Worm (Caenorhabditis elegans): ENCODE results near the gene twk-21.
A peak's percentile ranks its signal among the peaks of the same experiment; 100 is the strongest.

twk-21 gene

ce11 chrX:16265636-16266384 lies 33.9 kb upstream of the twk-21 start, which contains the start of gene mua-6:
Gene mua-6 (minus strand): TSS chrX:16265686.
- TF ChIP-seq snpc-4 (tag; optimal IDR thresholded peaks at IDR 0.05) (no peak), mab-5 (tag; optimal IDR thresholded peaks at IDR 0.05) (no peak), lsy-2 (tag; optimal IDR thresholded peaks at IDR 0.05) (no peak), elt-1 (tag; optimal IDR thresholded peaks at IDR 0.05; ENCODE audit: borderline replicate concordance, insufficient read depth) (no peak), unc-120 (tag; optimal IDR thresholded peaks at IDR 0.05; ENCODE audit: poor library complexity, severe bottlenecking) (no peak), drap-1 (GFP tag; optimal IDR thresholded peaks at IDR 0.05) (no peak), sem-2 (GFP tag; optimal IDR thresholded peaks at IDR 0.05) (no peak), lin-32 (GFP tag; optimal IDR thresholded peaks at IDR 0.05) (no peak), cnd-1 (tag; optimal IDR thresholded peaks at IDR 0.05) (no peak), ztf-11 (tag; optimal IDR thresholded peaks at IDR 0.05) (no peak), ham-2 (GFP tag; optimal IDR thresholded peaks at IDR 0.05) (no peak), ceh-83 (GFP tag; optimal IDR thresholded peaks at IDR 0.05) (no peak), elt-3 (tag; optimal IDR thresholded peaks at IDR 0.05) (no peak), ceh-43 (GFP tag; optimal IDR thresholded peaks at IDR 0.05) (no peak), ces-1 (GFP tag; optimal IDR thresholded peaks at IDR 0.05) (no peak), sptf-1 (tag; optimal IDR thresholded peaks at IDR 0.05) (no peak), unc-39 (tag; optimal IDR thresholded peaks at IDR 0.05) (no peak), nhr-2 (tag; optimal IDR thresholded peaks at IDR 0.05) (no peak)

ce11 chrX:16269969-16270368 lies 29.7 kb upstream of the twk-21 start, which contains the start of gene ifa-3:
Gene ifa-3 (minus strand): TSS chrX:16270069.
- TF ChIP-seq lin-13 (tag; optimal IDR thresholded peaks at IDR 0.05) (no peak), unc-62 (GFP tag; optimal IDR thresholded peaks at IDR 0.05) (no peak), drap-1 (GFP tag; optimal IDR thresholded peaks at IDR 0.05) (no peak), unc-120 (tag; optimal IDR thresholded peaks at IDR 0.05; ENCODE audit: poor library complexity, severe bottlenecking) (no peak), nhr-237 (tag; optimal IDR thresholded peaks at IDR 0.05) (no peak), nhr-28 (tag; optimal IDR thresholded peaks at IDR 0.05) (no peak), blmp-1 (tag; optimal IDR thresholded peaks at IDR 0.05) (no peak), cnd-1 (tag; optimal IDR thresholded peaks at IDR 0.05) (no peak), sem-2 (GFP tag; optimal IDR thresholded peaks at IDR 0.05) (no peak), mab-5 (tag; optimal IDR thresholded peaks at IDR 0.05) (no peak), ham-2 (GFP tag; optimal IDR thresholded peaks at IDR 0.05) (no peak), lin-32 (GFP tag; optimal IDR thresholded peaks at IDR 0.05) (no peak), mep-1 (tag; optimal IDR thresholded peaks at IDR 0.05) (no peak), unc-39 (tag; optimal IDR thresholded peaks at IDR 0.05) (no peak), M03D4.4 (tag; optimal IDR thresholded peaks at IDR 0.05) (no peak), nhr-76 (tag; optimal IDR thresholded peaks at IDR 0.05) (no peak), ceh-39 (tag; optimal IDR thresholded peaks at IDR 0.05) (no peak), flh-1 (GFP tag; optimal IDR thresholded peaks at IDR 0.05) (no peak)

ce11 chrX:16271147-16271546 lies 28.5 kb upstream of the twk-21 start:
- TF ChIP-seq nhr-237 (tag; optimal IDR thresholded peaks at IDR 0.05) (no peak), snpc-4 (tag; optimal IDR thresholded peaks at IDR 0.05) (no peak), ces-1 (GFP tag; optimal IDR thresholded peaks at IDR 0.05) (peak; percentile 7), lsy-2 (tag; optimal IDR thresholded peaks at IDR 0.05) (no peak), mls-2 (tag; optimal IDR thresholded peaks at IDR 0.05) (no peak), elt-3 (tag; optimal IDR thresholded peaks at IDR 0.05) (no peak), mab-5 (tag; optimal IDR thresholded peaks at IDR 0.05) (no peak), elt-1 (tag; optimal IDR thresholded peaks at IDR 0.05; ENCODE audit: borderline replicate concordance, insufficient read depth) (no peak), lin-13 (tag; optimal IDR thresholded peaks at IDR 0.05) (no peak), sptf-1 (tag; optimal IDR thresholded peaks at IDR 0.05) (peak; percentile 8), unc-120 (tag; optimal IDR thresholded peaks at IDR 0.05; ENCODE audit: poor library complexity, severe bottlenecking) (peak; percentile 39), ceh-83 (GFP tag; optimal IDR thresholded peaks at IDR 0.05) (peak; percentile 28), zip-8 (tag; optimal IDR thresholded peaks at IDR 0.05) (no peak), flh-1 (GFP tag; optimal IDR thresholded peaks at IDR 0.05) (no peak), bed-3 (GFP tag; optimal IDR thresholded peaks at IDR 0.05) (peak; percentile 3), mep-1 (tag; optimal IDR thresholded peaks at IDR 0.05) (no peak), M03D4.4 (tag; optimal IDR thresholded peaks at IDR 0.05) (no peak), ham-2 (GFP tag; optimal IDR thresholded peaks at IDR 0.05) (no peak), nhr-76 (tag; optimal IDR thresholded peaks at IDR 0.05) (no peak)

ce11 chrX:16275255-16275813 lies 24.4 kb upstream of the twk-21 start, which contains the start of gene sdc-1:
Gene sdc-1 (plus strand): TSS chrX:16275763.
- no peak for TF ChIP-seq nhr-237 (tag; optimal IDR thresholded peaks at IDR 0.05)
- peak; percentile 16 for TF ChIP-seq sptf-1 (tag; optimal IDR thresholded peaks at IDR 0.05)
- TF ChIP-seq sem-2 (GFP tag; optimal IDR thresholded peaks at IDR 0.05) = no peak
- TF ChIP-seq unc-62 (GFP tag; optimal IDR thresholded peaks at IDR 0.05) = no peak
- TF ChIP-seq snpc-4 (tag; optimal IDR thresholded peaks at IDR 0.05) = no peak
- no peak for TF ChIP-seq unc-39 (tag; optimal IDR thresholded peaks at IDR 0.05)
- no peak for TF ChIP-seq nhr-28 (tag; optimal IDR thresholded peaks at IDR 0.05)
- TF ChIP-seq nhr-2 (tag; optimal IDR thresholded peaks at IDR 0.05) = peak; percentile 34
- TF ChIP-seq ces-1 (GFP tag; optimal IDR thresholded peaks at IDR 0.05) = peak; percentile 43
- TF ChIP-seq mep-1 (tag; optimal IDR thresholded peaks at IDR 0.05) = no peak
- TF ChIP-seq cnd-1 (tag; optimal IDR thresholded peaks at IDR 0.05) = no peak
- no peak for TF ChIP-seq hlh-1 (tag; optimal IDR thresholded peaks at IDR 0.05)
- no peak for TF ChIP-seq nhr-12 (tag; optimal IDR thresholded peaks at IDR 0.05)
- TF ChIP-seq pha-4 (tag; optimal IDR thresholded peaks at IDR 0.05) = peak; percentile 2
- TF ChIP-seq elt-1 (tag; optimal IDR thresholded peaks at IDR 0.05; ENCODE audit: borderline replicate concordance, insufficient read depth) = no peak
- TF ChIP-seq nhr-76 (tag; optimal IDR thresholded peaks at IDR 0.05) = no peak
- TF ChIP-seq mab-5 (tag; optimal IDR thresholded peaks at IDR 0.05) = no peak
- TF ChIP-seq blmp-1 (tag; optimal IDR thresholded peaks at IDR 0.05) = no peak
- no peak for TF ChIP-seq lin-13 (tag; optimal IDR thresholded peaks at IDR 0.05)
- TF ChIP-seq lsy-2 (tag; optimal IDR thresholded peaks at IDR 0.05) = no peak
- peak; percentile 9 for TF ChIP-seq drap-1 (GFP tag; optimal IDR thresholded peaks at IDR 0.05)
- TF ChIP-seq unc-120 (tag; optimal IDR thresholded peaks at IDR 0.05; ENCODE audit: poor library complexity, severe bottlenecking) = peak; percentile 52

All from whole organism, mixed stage, embryonic.